Worm (Caenorhabditis elegans): ENCODE measurements around the gene F27E5.7.

ce11 chrII:10162785-10163184 lies 40.2 kb downstream of the F27E5.7 start:
- TF ChIP-seq Y95B8A.8 (GFP tag; IDR thresholded peaks at IDR 0.05) (no peak), nhr-120 (GFP tag; IDR thresholded peaks at IDR 0.05) (no peak), F49E8.2 (tag; optimal IDR thresholded peaks at IDR 0.05; ENCODE audit: insufficient read depth) (no peak), nhr-90 (tag; optimal IDR thresholded peaks at IDR 0.05) (no peak)

All from whole organism, young adult.